Fruit fly (Drosophila melanogaster) whole organism, wandering third instar larva: Measurements from ENCODE around the gene trem.

ENCODE experiments used
- Hnf4 ChIP-seq: fragments of 200-800 bp; sonication (Bioruptor generic); optimal IDR thresholded peaks from 2 replicates; lab custom pipeline; 2016; ENCODE audit warnings: missing biosample characterization, mild to moderate bottlenecking, missing genetic modification characterization
- sv ChIP-seq: fragments of 200-800 bp; sonication (Bioruptor generic); optimal IDR thresholded peaks from 3 replicates; lab custom pipeline; 2016; ENCODE audit warnings: missing biosample characterization, missing genetic modification characterization
- usp ChIP-seq: fragments of >200 bp; optimal IDR thresholded peaks from 2 replicates; lab custom pipeline; 2017; ENCODE audit warnings: missing biosample characterization, missing genetic modification characterization

DNA sequence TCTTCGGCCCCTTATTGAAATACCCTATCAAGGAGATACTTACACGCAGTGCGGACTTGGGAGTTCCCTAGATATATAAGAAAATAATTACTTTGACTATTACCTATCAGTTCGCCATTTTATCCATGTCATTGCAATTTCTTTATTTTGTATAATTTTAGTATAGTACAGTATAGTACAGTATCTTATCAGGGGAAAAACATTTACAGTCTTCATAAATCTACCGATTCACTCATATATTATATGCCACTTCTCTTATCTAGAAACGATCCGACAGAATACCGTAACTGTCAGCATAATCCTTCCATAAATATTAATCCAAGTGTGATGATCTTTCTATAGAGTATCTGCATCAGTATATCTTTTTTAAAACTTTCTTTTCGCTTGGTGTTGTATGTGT is 34.7 kb downstream of the trem start:
- TF ChIP-seq Hnf4 (GFP tag; lab: Kevin White, UChicago), result no peak
- no peak for TF ChIP-seq usp
- TF ChIP-seq sv, result no peak
